Fruit fly (Drosophila melanogaster) whole organism, prepupa: ENCODE results near the gene CG43350.

Source experiments
- CG10631 ChIP-seq: fragments of 200-800 bp; sonication (Bioruptor generic); optimal IDR thresholded peaks from 2 replicates; lab custom pipeline; 2016; ENCODE audit warnings: missing biosample characterization, missing genetic modification characterization
- CG15336 ChIP-seq: fragments of 200-800 bp; sonication (Bioruptor generic); IDR thresholded peaks from 2 replicates; pipeline ENCODE4 v1.3.6; 2022; ENCODE audit warnings: missing biosample characterization, missing genetic modification characterization
- CG1621 ChIP-seq: fragments of 200-800 bp; sonication (Bioruptor generic); optimal IDR thresholded peaks from 3 replicates; lab custom pipeline; 2018; ENCODE audit warnings: missing biosample characterization, mild to moderate bottlenecking, missing genetic modification characterization
- CG31627 ChIP-seq: fragments of 200-800 bp; sonication (Bioruptor generic); optimal IDR thresholded peaks from 3 replicates; lab custom pipeline; 2016; ENCODE audit warnings: missing biosample characterization, missing genetic modification characterization
- CG32006 ChIP-seq: fragments of 200-800 bp; sonication (Bioruptor generic); optimal IDR thresholded peaks from 3 replicates; lab custom pipeline; 2017; ENCODE audit warnings: missing biosample characterization, mild to moderate bottlenecking, missing genetic modification characterization
- CG34406 ChIP-seq: fragments of 200-800 bp; sonication (Bioruptor generic); optimal IDR thresholded peaks from 3 replicates; lab custom pipeline; 2016; ENCODE audit warnings: missing biosample characterization, missing genetic modification characterization
- CG4318 ChIP-seq: fragments of 200-800 bp; sonication (Bioruptor generic); optimal IDR thresholded peaks from 3 replicates; lab custom pipeline; 2017; ENCODE audit warnings: missing biosample characterization, mild to moderate bottlenecking, missing genetic modification characterization
- CG6163 ChIP-seq: fragments of 200-800 bp; sonication (Bioruptor generic); IDR thresholded peaks from 3 replicates; pipeline ENCODE4 v1.3.6; 2022; ENCODE audit warnings: missing biosample characterization, missing genetic modification characterization
- CG6276 ChIP-seq: fragments of 200-800 bp; sonication (Bioruptor generic); optimal IDR thresholded peaks from 2 replicates; lab custom pipeline; 2017; ENCODE audit warnings: missing biosample characterization, mild to moderate bottlenecking, missing genetic modification characterization
- CG6792 ChIP-seq: fragments of 200-800 bp; sonication (Bioruptor generic); optimal IDR thresholded peaks from 3 replicates; lab custom pipeline; 2016; ENCODE audit warnings: missing biosample characterization, missing genetic modification characterization
- CG6808 ChIP-seq: fragments of 200-800 bp; sonication (Bioruptor generic); optimal IDR thresholded peaks from 3 replicates; lab custom pipeline; 2017; ENCODE audit warnings: missing biosample characterization, missing genetic modification characterization, mild to moderate bottlenecking, moderate library complexity, missing genetic modification reagents
- CG8119 ChIP-seq: fragments of 200-800 bp; sonication (Bioruptor generic); IDR thresholded peaks from 3 replicates; pipeline ENCODE4 v1.3.6; 2022; ENCODE audit warnings: missing biosample characterization, missing genetic modification characterization
- CG9139 ChIP-seq: fragments of 200-800 bp; sonication (Bioruptor generic); optimal IDR thresholded peaks from 3 replicates; lab custom pipeline; 2017; ENCODE audit warnings: missing biosample characterization, mild to moderate bottlenecking, missing genetic modification characterization
- Eip78C ChIP-seq: fragments of 200-800 bp; sonication (Bioruptor generic); peaks from one replicate; lab custom pipeline; 2016; ENCODE audit warnings: missing biosample characterization, missing genetic modification characterization
- Ets21C ChIP-seq: fragments of 200-800 bp; sonication (Bioruptor generic); optimal IDR thresholded peaks from 3 replicates; lab custom pipeline; 2016; ENCODE audit warnings: missing biosample characterization, missing genetic modification characterization
- Ets96B ChIP-seq: fragments of 200-800 bp; optimal IDR thresholded peaks from 2 replicates; lab custom pipeline; 2019; ENCODE audit warnings: missing biosample characterization, mild to moderate bottlenecking, missing genetic modification characterization, moderate library complexity
- Gug ChIP-seq: fragments of 200-800 bp; sonication (Bioruptor generic); IDR thresholded peaks from 2 replicates; pipeline ENCODE4 v1.3.6; 2022; ENCODE audit warnings: missing biosample characterization, missing genetic modification characterization
- Lpt ChIP-seq: fragments of 200-800 bp; sonication (Bioruptor generic); optimal IDR thresholded peaks from 3 replicates; lab custom pipeline; 2016; ENCODE audit warnings: missing biosample characterization, missing genetic modification characterization
- Met ChIP-seq: fragments of 200-800 bp; sonication (Bioruptor generic); optimal IDR thresholded peaks from 3 replicates; lab custom pipeline; 2016; ENCODE audit warnings: missing biosample characterization, missing genetic modification characterization
- OdsH ChIP-seq: fragments of 200-800 bp; sonication (Bioruptor generic); optimal IDR thresholded peaks from 3 replicates; lab custom pipeline; 2016; ENCODE audit warnings: missing biosample characterization, missing genetic modification characterization
- Smox ChIP-seq: fragments of 200-800 bp; sonication (Bioruptor generic); optimal IDR thresholded peaks from 3 replicates; lab custom pipeline; 2016; ENCODE audit warnings: missing biosample characterization, missing genetic modification characterization
- Sox14 ChIP-seq: fragments of 200-800 bp; sonication (Bioruptor generic); optimal IDR thresholded peaks from 3 replicates; lab custom pipeline; 2016; ENCODE audit warnings: missing biosample characterization, missing genetic modification characterization
- acj6 ChIP-seq: fragments of 200-800 bp; sonication (Bioruptor generic); optimal IDR thresholded peaks from 3 replicates; lab custom pipeline; 2016; ENCODE audit warnings: missing biosample characterization, missing genetic modification characterization
- cyc ChIP-seq: fragments of 200-800 bp; sonication (Bioruptor generic); optimal IDR thresholded peaks from 3 replicates; lab custom pipeline; 2016; ENCODE audit warnings: missing biosample characterization, missing genetic modification characterization
- dsx ChIP-seq: fragments of 200-800 bp; optimal IDR thresholded peaks from 3 replicates; lab custom pipeline; 2019; ENCODE audit warnings: missing biosample characterization, mild to moderate bottlenecking, missing genetic modification characterization, moderate library complexity; ENCODE audit not compliant: poor library complexity, severe bottlenecking
- eg ChIP-seq: fragments of 200-800 bp; sonication (Bioruptor generic); IDR thresholded peaks from 3 replicates; pipeline ENCODE4 v1.3.6; 2022; ENCODE audit warnings: missing biosample characterization, missing genetic modification characterization
- esn ChIP-seq: fragments of 200-800 bp; sonication (Bioruptor generic); optimal IDR thresholded peaks from 2 replicates; lab custom pipeline; 2016; ENCODE audit warnings: missing biosample characterization, mild to moderate bottlenecking, missing genetic modification characterization, moderate library complexity
- fd59A ChIP-seq: fragments of 200-800 bp; sonication (Bioruptor generic); optimal IDR thresholded peaks from 2 replicates; lab custom pipeline; 2017; ENCODE audit warnings: missing biosample characterization, mild to moderate bottlenecking, missing genetic modification characterization, missing genetic modification reagents
- fd85E ChIP-seq: fragments of 200-800 bp; sonication (Bioruptor generic); optimal IDR thresholded peaks from 3 replicates; lab custom pipeline; 2016; ENCODE audit warnings: missing biosample characterization, missing genetic modification characterization
- fkh ChIP-seq: fragments of 200-800 bp; sonication (Bioruptor generic); optimal IDR thresholded peaks from 3 replicates; lab custom pipeline; 2017; ENCODE audit warnings: missing biosample characterization, mild to moderate bottlenecking, missing genetic modification characterization, moderate library complexity
- lz ChIP-seq: fragments of 200-800 bp; sonication (Bioruptor generic); optimal IDR thresholded peaks from 3 replicates; lab custom pipeline; 2016; ENCODE audit warnings: missing biosample characterization, missing genetic modification characterization
- net ChIP-seq: fragments of 200-800 bp; sonication (Bioruptor generic); optimal IDR thresholded peaks from 3 replicates; lab custom pipeline; 2016; ENCODE audit warnings: missing biosample characterization, missing genetic modification characterization
- pdm3 ChIP-seq: fragments of 200-800 bp; sonication (Bioruptor generic); optimal IDR thresholded peaks from 3 replicates; lab custom pipeline; 2016; ENCODE audit warnings: missing biosample characterization, missing genetic modification characterization
- spab ChIP-seq: fragments of 200-800 bp; sonication (Bioruptor generic); optimal IDR thresholded peaks from 2 replicates; lab custom pipeline; 2017; ENCODE audit warnings: missing biosample characterization, mild to moderate bottlenecking, missing genetic modification characterization, missing genetic modification reagents
- ss ChIP-seq, 2 experiments: fragments of 200-800 bp; sonication (Bioruptor generic); optimal IDR thresholded peaks; 2 replicates in 1 of 2; 3 replicates in 1 of 2; lab custom pipeline; 2017 to 2018; ENCODE audit warnings: mild to moderate bottlenecking in 2 of 2, missing biosample characterization in 2 of 2, missing genetic modification characterization in 2 of 2, moderate library complexity in 1 of 2
- svp ChIP-seq: fragments of 200-800 bp; sonication (Bioruptor generic); peaks from one replicate; lab custom pipeline; 2016; ENCODE audit warnings: missing biosample characterization, missing genetic modification characterization
- topi ChIP-seq: fragments of 200-800 bp; sonication (Bioruptor generic); optimal IDR thresholded peaks from 3 replicates; lab custom pipeline; 2016; ENCODE audit warnings: missing biosample characterization, missing genetic modification characterization
- vri ChIP-seq: fragments of 200-800 bp; sonication (Bioruptor generic); optimal IDR thresholded peaks from 3 replicates; lab custom pipeline; 2016; ENCODE audit warnings: missing biosample characterization, mild to moderate bottlenecking, missing genetic modification characterization

The CG43350 gene

DNA sequence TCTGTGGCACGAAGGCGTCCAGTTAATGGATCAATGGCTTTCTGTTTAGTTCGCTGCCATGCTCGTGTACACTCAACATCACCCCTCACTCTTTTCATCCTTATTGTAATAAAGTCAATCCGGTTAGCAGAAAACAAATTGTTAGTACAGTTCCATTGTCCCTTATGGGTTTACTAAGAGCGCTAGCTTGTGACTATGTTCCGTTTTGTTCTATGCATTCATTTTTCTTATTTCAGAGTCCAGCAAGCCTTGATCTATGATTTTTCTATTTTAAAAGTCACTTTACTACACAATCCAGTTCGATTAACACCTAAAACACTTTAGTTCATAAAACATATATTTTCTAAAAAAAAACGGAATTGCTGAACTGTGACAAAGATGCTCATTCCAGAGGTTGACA lies 824 bp downstream of the CG43350 start, which contains the start of gene CG13110:
Gene CG13110 (plus strand): TSS at position 301 of the 400 bp plus-strand sequence.
- TF ChIP-seq svp (peak; percentile 20), CG6792 (GFP tag; lab: Kevin White, UChicago) (no peak)

- no peak for TF ChIP-seq fkh (GFP tag; lab: Kevin White, UChicago)
- no peak for TF ChIP-seq CG32006
- TF ChIP-seq ss (GFP tag; optimal IDR thresholded peaks at IDR 0.05; lab: Kevin White, UChicago): no peak
- no peak for TF ChIP-seq Gug (GFP tag; lab: Robert Waterston, UW)
- no peak for TF ChIP-seq CG9139 (GFP tag; lab: Kevin White, UChicago)
- TF ChIP-seq cyc: no peak
- no peak for TF ChIP-seq CG8119
- no peak for TF ChIP-seq Lpt (GFP tag; lab: Kevin White, UChicago)
- TF ChIP-seq CG15336: no peak
- no peak for TF ChIP-seq CG4318 (GFP tag; lab: Kevin White, UChicago)
- TF ChIP-seq Sox14 (GFP tag; lab: Kevin White, UChicago): no peak
- no peak for TF ChIP-seq topi (GFP tag; lab: Kevin White, UChicago)
- no peak for TF ChIP-seq Ets21C (GFP tag; lab: Kevin White, UChicago)
Observed at dm6 chr2L:9367340-9367739, 18.0 kb downstream of the CG43350 start, which contains the start of gene CG34181. TSS of gene CG34181 (plus strand) at chr2L:9367640.

- TF ChIP-seq fkh (GFP tag; lab: Kevin White, UChicago) (no peak), cyc (no peak), eg (GFP tag; lab: Robert Waterston, UW) (no peak), Smox (GFP tag; lab: Kevin White, UChicago) (no peak), topi (GFP tag; lab: Kevin White, UChicago) (no peak), net (GFP tag; lab: Kevin White, UChicago) (no peak), Met (GFP tag; lab: Kevin White, UChicago) (no peak), spab (GFP tag; lab: Kevin White, UChicago) (no peak), OdsH (GFP tag; lab: Kevin White, UChicago) (no peak), esn (no peak), CG6792 (GFP tag; lab: Kevin White, UChicago) (no peak), Gug (GFP tag; lab: Robert Waterston, UW) (no peak), CG31627 (GFP tag; lab: Kevin White, UChicago) (no peak)
Observed at dm6 chr2L:9369724-9370123, 20.4 kb downstream of the CG43350 start.

- no peak for TF ChIP-seq lz
- TF ChIP-seq Met (GFP tag; lab: Kevin White, UChicago): no peak
- no peak for TF ChIP-seq svp
- TF ChIP-seq CG6808: no peak
- TF ChIP-seq CG6163 (GFP tag; lab: Robert Waterston, UW): no peak
- TF ChIP-seq fd59A (GFP tag; lab: Kevin White, UChicago): no peak
- no peak for TF ChIP-seq net (GFP tag; lab: Kevin White, UChicago)
- no peak for TF ChIP-seq CG34406 (GFP tag; lab: Kevin White, UChicago)
- no peak for TF ChIP-seq CG10631 (GFP tag; lab: Kevin White, UChicago)
- no peak for TF ChIP-seq fd85E (GFP tag; lab: Kevin White, UChicago)
- no peak for TF ChIP-seq CG6276 (GFP tag; lab: Kevin White, UChicago)
- no peak for TF ChIP-seq Sox14 (GFP tag; lab: Kevin White, UChicago)
- no peak for TF ChIP-seq Ets96B (tag; lab: Kevin White, UChicago)
- TF ChIP-seq Lpt (GFP tag; lab: Kevin White, UChicago): no peak
- no peak for TF ChIP-seq CG6792 (GFP tag; lab: Kevin White, UChicago)
- TF ChIP-seq acj6 (GFP tag; lab: Kevin White, UChicago): no peak
- no peak for TF ChIP-seq esn
Observed at dm6 chr2L:9377789-9378188, 28.4 kb downstream of the CG43350 start.

dm6 chr2L:9386270-9386669 lies 36.9 kb downstream of the CG43350 start:
- TF ChIP-seq dsx (no peak), Eip78C (peak; percentile 50), pdm3 (GFP tag; lab: Kevin White, UChicago) (no peak), vri (no peak), ss (GFP tag; optimal IDR thresholded peaks at IDR 0.05; lab: Kevin White, UChicago) (no peak), CG1621 (tag; lab: Kevin White, UChicago) (no peak), CG6163 (GFP tag; lab: Robert Waterston, UW) (no peak), Smox (GFP tag; lab: Kevin White, UChicago) (no peak)
